Fruit fly (Drosophila melanogaster) whole organism, embryonic: ENCODE results near the gene CG13982.

Source experiments
- Asciz ChIP-seq: fragments of 200-800 bp; sonication (Bioruptor generic); optimal IDR thresholded peaks from 2 replicates; lab custom pipeline; 2017; ENCODE audit warnings: missing biosample characterization, mild to moderate bottlenecking, missing genetic modification characterization, missing genetic modification reagents
- CG10321 ChIP-seq: fragments of 200-800 bp; sonication (Bioruptor generic); IDR thresholded peaks from 2 replicates; pipeline ENCODE4 v1.3.6; 2022; ENCODE audit warnings: missing biosample characterization, missing genetic modification characterization
- CG11723 ChIP-seq: fragments of 200-800 bp; sonication (Bioruptor generic); optimal IDR thresholded peaks from 2 replicates; lab custom pipeline; 2017; ENCODE audit warnings: missing biosample characterization, mild to moderate bottlenecking, missing genetic modification characterization
- CG12071 ChIP-seq: fragments of 200-800 bp; sonication (Bioruptor generic); optimal IDR thresholded peaks from 3 replicates; lab custom pipeline; 2018; ENCODE audit warnings: missing biosample characterization, mild to moderate bottlenecking, missing genetic modification characterization
- CG12299 ChIP-seq: fragments of 200-800 bp; sonication (Bioruptor generic); optimal IDR thresholded peaks from 2 replicates; lab custom pipeline; 2018; ENCODE audit warnings: missing biosample characterization, mild to moderate bottlenecking, missing genetic modification characterization
- CG14860 ChIP-seq: fragments of 200-800 bp; sonication (Bioruptor generic); IDR thresholded peaks from 3 replicates; pipeline ENCODE4 v1.3.6; 2022; ENCODE audit warnings: missing biosample characterization, missing genetic modification characterization; ENCODE audit not compliant: partially characterized antibody
- CG14965 ChIP-seq: fragments of 200-800 bp; sonication (Bioruptor generic); optimal IDR thresholded peaks from 2 replicates; lab custom pipeline; 2016; ENCODE audit warnings: missing biosample characterization, missing genetic modification characterization, borderline replicate concordance
- CG15696 ChIP-seq: fragments of 200-800 bp; sonication (Bioruptor generic); optimal IDR thresholded peaks from 2 replicates; lab custom pipeline; 2019; ENCODE audit warnings: missing biosample characterization, mild to moderate bottlenecking, missing genetic modification characterization, moderate library complexity
- CG17359 ChIP-seq: fragments of 200-800 bp; sonication (Bioruptor generic); optimal IDR thresholded peaks from 3 replicates; lab custom pipeline; 2018; ENCODE audit warnings: missing biosample characterization, mild to moderate bottlenecking, missing genetic modification characterization, moderate library complexity
- CG2875 ChIP-seq: fragments of 200-800 bp; sonication (Bioruptor generic); optimal IDR thresholded peaks from 2 replicates; lab custom pipeline; 2017; ENCODE audit warnings: missing biosample characterization, mild to moderate bottlenecking, missing genetic modification characterization, missing genetic modification reagents
- CG30403 ChIP-seq: fragments of 200-800 bp; sonication (Bioruptor generic); optimal IDR thresholded peaks from 3 replicates; lab custom pipeline; 2016; ENCODE audit warnings: missing biosample characterization, missing genetic modification characterization
- CG3407 ChIP-seq: fragments of 200-800 bp; sonication (Bioruptor generic); optimal IDR thresholded peaks from 2 replicates; lab custom pipeline; 2018; ENCODE audit warnings: missing biosample characterization, mild to moderate bottlenecking, missing genetic modification characterization
- CG34224 ChIP-seq: fragments of 200-800 bp; sonication (Bioruptor generic); IDR thresholded peaks from 3 replicates; pipeline ENCODE4 v1.3.6; 2022; ENCODE audit warnings: missing biosample characterization, missing genetic modification characterization; ENCODE audit not compliant: partially characterized antibody
- CG4424 ChIP-seq: fragments of 200-800 bp; sonication (Bioruptor generic); optimal IDR thresholded peaks from 3 replicates; lab custom pipeline; 2016; ENCODE audit warnings: missing biosample characterization, missing genetic modification characterization
- CG5180 ChIP-seq: fragments of 200-800 bp; sonication (Bioruptor generic); optimal IDR thresholded peaks from 3 replicates; lab custom pipeline; 2017; ENCODE audit warnings: missing biosample characterization, missing genetic modification characterization, mild to moderate bottlenecking, moderate library complexity, missing genetic modification reagents
- CG6813 ChIP-seq: fragments of 200-800 bp; sonication (Bioruptor generic); optimal IDR thresholded peaks from 2 replicates; lab custom pipeline; 2017; ENCODE audit warnings: missing biosample characterization, missing genetic modification characterization, mild to moderate bottlenecking, moderate library complexity, missing genetic modification reagents
- CG6854 ChIP-seq: fragments of 200-800 bp; sonication (Bioruptor generic); optimal IDR thresholded peaks from 3 replicates; lab custom pipeline; 2017; ENCODE audit warnings: missing biosample characterization, mild to moderate bottlenecking, missing genetic modification characterization
- CG7786 ChIP-seq: fragments of 200-800 bp; sonication (Bioruptor generic); optimal IDR thresholded peaks from 2 replicates; lab custom pipeline; 2016; ENCODE audit warnings: missing biosample characterization, missing genetic modification characterization
- CG7963 ChIP-seq: fragments of 200-800 bp; sonication (Bioruptor generic); IDR thresholded peaks from 3 replicates; pipeline ENCODE4 v1.3.6; 2022; ENCODE audit warnings: missing biosample characterization, missing genetic modification characterization; ENCODE audit not compliant: partially characterized antibody
- CG8281 ChIP-seq: fragments of 200-800 bp; sonication (Bioruptor generic); optimal IDR thresholded peaks from 2 replicates; lab custom pipeline; 2018; ENCODE audit warnings: missing biosample characterization, mild to moderate bottlenecking, missing genetic modification characterization, moderate library complexity
- CG8359 ChIP-seq: fragments of 200-800 bp; sonication (Bioruptor generic); optimal IDR thresholded peaks from 2 replicates; lab custom pipeline; 2017; ENCODE audit warnings: missing biosample characterization, mild to moderate bottlenecking, missing genetic modification characterization, borderline replicate concordance
- CG8765 ChIP-seq: fragments of 200-800 bp; sonication (Bioruptor generic); IDR thresholded peaks from 2 replicates; pipeline ENCODE4 v1.3.6; 2022; ENCODE audit warnings: missing biosample characterization, missing genetic modification characterization
- CG9797 ChIP-seq: fragments of 200-800 bp; sonication (Bioruptor generic); optimal IDR thresholded peaks from 3 replicates; lab custom pipeline; 2018; ENCODE audit warnings: missing biosample characterization, mild to moderate bottlenecking, missing genetic modification characterization
- CrebB ChIP-seq: fragments of 200-800 bp; sonication (Bioruptor generic); optimal IDR thresholded peaks from 3 replicates; lab custom pipeline; 2018; ENCODE audit warnings: missing biosample characterization, mild to moderate bottlenecking, missing genetic modification characterization
- D19A ChIP-seq: fragments of 200-800 bp; optimal IDR thresholded peaks from 3 replicates; lab custom pipeline; 2019; ENCODE audit warnings: missing biosample characterization, mild to moderate bottlenecking, missing genetic modification characterization, moderate library complexity
- Dfd ChIP-seq, 2 experiments: fragments of >200 bp; optimal IDR thresholded peaks; 2 replicates each; lab custom pipeline; 2017; ENCODE audit warnings: missing biosample characterization in 2 of 2, missing genetic modification characterization in 2 of 2
- Dll ChIP-seq: fragments of 200-800 bp; sonication (Bioruptor generic); IDR thresholded peaks from 4 replicates; pipeline ENCODE4 v1.3.6; 2022; ENCODE audit warnings: missing biosample characterization, missing genetic modification characterization; ENCODE audit not compliant: partially characterized antibody
- Dp ChIP-seq: fragments of 200-800 bp; sonication (Bioruptor generic); optimal IDR thresholded peaks from 2 replicates; lab custom pipeline; 2018; ENCODE audit warnings: missing biosample characterization, mild to moderate bottlenecking, missing genetic modification characterization, moderate library complexity
- E2f1 ChIP-seq: fragments of 200-800 bp; sonication (Bioruptor generic); IDR thresholded peaks from 2 replicates; pipeline ENCODE4 v1.3.6; 2022; ENCODE audit warnings: missing biosample characterization, missing genetic modification characterization
- Hr39 ChIP-seq: fragments of >200 bp; optimal IDR thresholded peaks from 2 replicates; lab custom pipeline; 2017
- Hsf ChIP-seq: fragments of 200-800 bp; sonication (Bioruptor generic); optimal IDR thresholded peaks from 3 replicates; lab custom pipeline; 2016; ENCODE audit warnings: missing biosample characterization, missing genetic modification characterization
- NK7.1 ChIP-seq: fragments of 200-800 bp; sonication (Bioruptor generic); optimal IDR thresholded peaks from 3 replicates; lab custom pipeline; 2016; ENCODE audit warnings: missing biosample characterization, missing genetic modification characterization
- Ptx1 ChIP-seq: fragments of 200-800 bp; sonication (Bioruptor generic); IDR thresholded peaks from 2 replicates; pipeline ENCODE4 v1.3.6; 2022; ENCODE audit warnings: missing biosample characterization, missing genetic modification characterization
- Side ChIP-seq: fragments of 200-800 bp; sonication (Bioruptor generic); optimal IDR thresholded peaks from 2 replicates; lab custom pipeline; 2016; ENCODE audit warnings: missing biosample characterization, missing genetic modification characterization
- Stat92E ChIP-seq, 3 experiments: fragments of >200 bp in 2 of 3; fragments of 200-800 bp in 1 of 3; sonication (Bioruptor generic) in 1 of 3; optimal IDR thresholded peaks; 2 replicates each; lab custom pipeline; 2017 to 2019; ENCODE audit warnings: missing biosample characterization in 3 of 3, missing genetic modification characterization in 3 of 3, mild to moderate bottlenecking in 1 of 3, moderate library complexity in 1 of 3
- cad ChIP-seq: fragments of >200 bp; optimal IDR thresholded peaks from 2 replicates; lab custom pipeline; 2017; ENCODE audit warnings: missing biosample characterization, missing genetic modification characterization
- ftz-f1 ChIP-seq: fragments of 200-800 bp; sonication (Bioruptor generic); optimal IDR thresholded peaks from 2 replicates; lab custom pipeline; 2016; ENCODE audit warnings: missing biosample characterization, missing genetic modification characterization
- gce ChIP-seq: fragments of 200-800 bp; sonication (Bioruptor generic); IDR thresholded peaks from 3 replicates; pipeline ENCODE4 v1.3.6; 2022; ENCODE audit warnings: missing biosample characterization, missing genetic modification characterization
- gcm2 ChIP-seq: fragments of 200-800 bp; sonication (Bioruptor generic); optimal IDR thresholded peaks from 2 replicates; lab custom pipeline; 2016; ENCODE audit warnings: missing biosample characterization, missing genetic modification characterization
- klu ChIP-seq: fragments of 200-800 bp; sonication (Bioruptor generic); IDR thresholded peaks from 2 replicates; pipeline ENCODE4 v1.3.6; 2022; ENCODE audit warnings: missing biosample characterization, missing genetic modification characterization
- knrl ChIP-seq: fragments of 200-800 bp; sonication (Bioruptor generic); IDR thresholded peaks from 3 replicates; pipeline ENCODE4 v1.3.6; 2022; ENCODE audit warnings: missing biosample characterization, missing genetic modification characterization; ENCODE audit not compliant: partially characterized antibody
- pb ChIP-seq: fragments of 200-800 bp; sonication (Bioruptor generic); optimal IDR thresholded peaks from 3 replicates; lab custom pipeline; 2016; ENCODE audit warnings: missing biosample characterization, missing genetic modification characterization
- pfk ChIP-seq: fragments of 200-800 bp; sonication (Bioruptor generic); optimal IDR thresholded peaks from 2 replicates; lab custom pipeline; 2018; ENCODE audit warnings: missing biosample characterization, mild to moderate bottlenecking, missing genetic modification characterization, moderate library complexity
- seq ChIP-seq: fragments of 200-800 bp; sonication (Bioruptor generic); IDR thresholded peaks from 2 replicates; pipeline ENCODE4 v1.3.6; 2022; ENCODE audit warnings: missing biosample characterization, missing genetic modification characterization
- shn ChIP-seq: fragments of 200-800 bp; sonication (Bioruptor generic); optimal IDR thresholded peaks from 3 replicates; lab custom pipeline; 2016; ENCODE audit warnings: missing biosample characterization, missing genetic modification characterization
- sisA ChIP-seq: fragments of 200-800 bp; sonication (Bioruptor generic); IDR thresholded peaks from 2 replicates; pipeline ENCODE4 v1.3.6; 2022; ENCODE audit warnings: missing biosample characterization, missing genetic modification characterization
- tup ChIP-seq: fragments of 200-800 bp; sonication (Bioruptor generic); optimal IDR thresholded peaks from 2 replicates; lab custom pipeline; 2016; ENCODE audit warnings: missing biosample characterization, mild to moderate bottlenecking, missing genetic modification characterization, moderate library complexity
- tx ChIP-seq: fragments of 200-800 bp; sonication (Bioruptor generic); optimal IDR thresholded peaks from 2 replicates; lab custom pipeline; 2016; ENCODE audit warnings: missing biosample characterization, missing genetic modification characterization
- wek ChIP-seq: fragments of 200-800 bp; sonication (Bioruptor generic); optimal IDR thresholded peaks from 3 replicates; lab custom pipeline; 2018; ENCODE audit warnings: missing biosample characterization, mild to moderate bottlenecking, missing genetic modification characterization, moderate library complexity

The CG13982 gene

dm6 chr2L:6455955-6456599 lies 44.0 kb downstream of the CG13982 start, which contains the start of gene frj (continued):
- TF ChIP-seq CG7786 (GFP tag; lab: Kevin White, UChicago), result peak; percentile 70
- TF ChIP-seq CG7963, result no peak
- peak in 2 of 3 experiments; percentile 47 to 54 for TF ChIP-seq Stat92E (GFP tag; optimal IDR thresholded peaks at IDR 0.05; lab: Kevin White, UChicago)
- peak; percentile 38 for TF ChIP-seq Side (GFP tag; lab: Kevin White, UChicago)
- peak; percentile 41 for TF ChIP-seq pb (GFP tag; lab: Kevin White, UChicago)
- TF ChIP-seq CG17359 (tag; lab: Kevin White, UChicago), result peak; percentile 57
- no peak for TF ChIP-seq CrebB (tag; lab: Kevin White, UChicago)
- TF ChIP-seq gcm2 (GFP tag; lab: Kevin White, UChicago), result no peak
- TF ChIP-seq CG12299, result peak; percentile 62
- TF ChIP-seq D19A (tag; lab: Kevin White, UChicago), result peak; percentile 42
- no peak for TF ChIP-seq Hr39
- peak; percentile 24 for TF ChIP-seq CG8281 (tag; lab: Kevin White, UChicago)
- TF ChIP-seq Dll, result peak; percentile 72
- TF ChIP-seq sisA (GFP tag; lab: Robert Waterston, UW), result peak; percentile 68
- 0 out of 2 replicates have a peak, but pooled peaks have one; percentile 32 for TF ChIP-seq E2f1 (GFP tag; lab: Robert Waterston, UW)
- TF ChIP-seq CG11723, result peak; percentile 9
- peak; percentile 66 for TF ChIP-seq CG4424 (GFP tag; lab: Kevin White, UChicago)
- TF ChIP-seq pfk (GFP tag; lab: Kevin White, UChicago), result no peak
- no peak for TF ChIP-seq CG8359 (GFP tag; lab: Kevin White, UChicago)
- peak; percentile 79 for TF ChIP-seq Hsf (GFP tag; lab: Kevin White, UChicago)
- no peak for TF ChIP-seq ftz-f1
- TF ChIP-seq CG2875 (GFP tag; lab: Kevin White, UChicago), result peak; percentile 55
- peak; percentile 9 for TF ChIP-seq CG5180
- TF ChIP-seq CG9797, result peak; percentile 94
- TF ChIP-seq Dp, result peak; percentile 45
- no peak for TF ChIP-seq NK7.1
- TF ChIP-seq CG6813 (GFP tag; lab: Kevin White, UChicago), result no peak
- TF ChIP-seq CG14860 (GFP tag; lab: Robert Waterston, UW), result peak; percentile 60; the same call in 2 of the 3 replicates
- TF ChIP-seq Asciz, result no peak
- TF ChIP-seq knrl (GFP tag; lab: Robert Waterston, UW), result peak; percentile 78
- TF ChIP-seq Ptx1 (GFP tag; lab: Robert Waterston, UW), result peak; percentile 80
- no peak for TF ChIP-seq CG12071 (GFP tag; lab: Kevin White, UChicago)
- no peak for TF ChIP-seq seq (GFP tag; lab: Robert Waterston, UW)
- TF ChIP-seq CG10321 (GFP tag; lab: Robert Waterston, UW), result no peak
- TF ChIP-seq CG8765, result peak; percentile 60; the same call in 1 of the 2 replicates
- peak; percentile 48; the same call in 1 of the 2 replicates for TF ChIP-seq klu
- peak; percentile 69 for TF ChIP-seq shn (GFP tag; lab: Kevin White, UChicago)
- TF ChIP-seq CG3407, result no peak
- no peak for TF ChIP-seq CG6854 (GFP tag; lab: Kevin White, UChicago)
- peak in 1 of 2 experiments; percentile 62 for TF ChIP-seq Dfd (GFP tag; optimal IDR thresholded peaks at IDR 0.05; lab: Kevin White, UChicago)
- no peak for TF ChIP-seq CG14965
- peak; percentile 78 for TF ChIP-seq CG30403 (GFP tag; lab: Kevin White, UChicago)
- peak; percentile 58 for TF ChIP-seq CG15696 (tag; lab: Kevin White, UChicago)
- TF ChIP-seq gce (GFP tag; lab: Robert Waterston, UW), result no peak
- TF ChIP-seq tx (GFP tag; lab: Kevin White, UChicago), result peak; percentile 73
- no peak for TF ChIP-seq tup (GFP tag; lab: Kevin White, UChicago)
- TF ChIP-seq wek, result no peak
- 0 out of 3 replicates have a peak, but pooled peaks have one; percentile 38 for TF ChIP-seq CG34224 (GFP tag; lab: Robert Waterston, UW)
- TF ChIP-seq cad (GFP tag; lab: Kevin White, UChicago), result no peak
